Worm (Caenorhabditis elegans): Measurements from ENCODE around the gene srx-86.

DNA sequence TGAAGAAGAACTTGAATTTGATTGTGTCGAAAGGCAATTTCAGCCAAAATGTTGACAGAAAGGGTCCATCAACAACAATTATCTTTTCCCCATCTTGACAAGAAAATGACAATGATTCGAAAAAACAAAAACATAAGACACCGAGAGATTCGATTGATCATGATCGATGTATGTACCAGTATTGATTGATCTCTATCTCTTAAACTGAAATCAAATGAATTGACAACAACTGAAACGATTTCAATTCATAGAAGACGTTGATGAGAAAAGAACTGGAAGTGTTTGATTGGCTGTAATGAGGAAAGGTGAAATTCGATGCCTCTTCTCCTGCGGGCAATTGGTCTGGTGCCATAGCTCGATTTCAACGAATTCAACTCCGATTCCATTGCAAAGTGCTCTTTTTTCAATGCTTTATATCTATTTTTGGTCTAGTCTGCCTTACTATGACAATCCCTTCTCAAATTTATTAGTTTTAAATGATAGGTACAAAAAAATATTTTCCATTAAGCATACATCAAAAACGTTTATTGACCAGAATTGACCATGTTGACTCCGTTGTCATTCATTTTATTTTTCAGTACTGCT is 29.3 kb upstream of the srx-86 start:
- TF ChIP-seq flt-1 (GFP tag; IDR thresholded peaks at IDR 0.05) (no peak), ama-1 (optimal IDR thresholded peaks at IDR 0.05) (no peak), tbx-37 (GFP tag; conservative IDR thresholded peaks at IDR 0.05) (no peak), hmbx-1 (tag; optimal IDR thresholded peaks at IDR 0.05) (no peak), sea-1 (GFP tag; conservative IDR thresholded peaks at IDR 0.05) (no peak), ceh-13 (GFP tag; optimal IDR thresholded peaks at IDR 0.05) (no peak), tra-4 (tag; optimal IDR thresholded peaks at IDR 0.05) (no peak), ets-7 (tag; optimal IDR thresholded peaks at IDR 0.05) (no peak)
